Worm (Caenorhabditis elegans): Measurements from ENCODE around the gene aat-4.

- TF ChIP-seq nhr-76 (tag; optimal IDR thresholded peaks at IDR 0.05) (no peak), pqm-1 (tag; optimal IDR thresholded peaks at IDR 0.05) (no peak)
Measured at ce11 chrIV:6284277-6284676, 8.8 kb upstream of the aat-4 start, which contains the start of gene ops-1.

All from whole organism, L1 larva.